Worm (Caenorhabditis elegans) whole organism, L3 larva: ENCODE results near the gene M01H9.2.

Source experiments
- R02D3.7 ChIP-seq: fragments of 150-350 bp; optimal IDR thresholded peaks from 2 replicates; lab custom pipeline; 2014; ENCODE audit warnings: missing biosample characterization, missing genetic modification characterization
- ZK546.5 ChIP-seq: sonication (generic microtip); optimal IDR thresholded peaks from 2 replicates; lab custom pipeline; 2017; ENCODE audit warnings: missing biosample characterization, missing genetic modification characterization
- aly-2 ChIP-seq: fragments of 150-350 bp; optimal IDR thresholded peaks from 2 replicates; lab custom pipeline; 2014; ENCODE audit warnings: missing biosample characterization, missing genetic modification characterization
- ama-1 ChIP-seq: fragments of 150-350 bp; optimal IDR thresholded peaks from 2 replicates; lab custom pipeline; 2018
- ceh-16 ChIP-seq: sonication (generic microtip); optimal IDR thresholded peaks from 2 replicates; lab custom pipeline; 2017; ENCODE audit warnings: missing biosample characterization, missing genetic modification characterization
- ceh-28 ChIP-seq: fragments of 150-350 bp; optimal IDR thresholded peaks from 2 replicates; lab custom pipeline; 2014; ENCODE audit warnings: missing biosample characterization, missing genetic modification reagents, missing genetic modification characterization
- ceh-82 ChIP-seq: fragments of 150-350 bp; optimal IDR thresholded peaks from 2 replicates; lab custom pipeline; 2014; ENCODE audit warnings: missing biosample characterization, missing genetic modification characterization
- daf-12 ChIP-seq: fragments of 150-350 bp; optimal IDR thresholded peaks from 2 replicates; lab custom pipeline; 2014; ENCODE audit warnings: missing biosample characterization, missing genetic modification reagents, missing genetic modification characterization
- egl-5 ChIP-seq: fragments of 150-350 bp; optimal IDR thresholded peaks from 2 replicates; lab custom pipeline; 2017; ENCODE audit warnings: missing biosample characterization, missing genetic modification reagents, missing genetic modification characterization, inconsistent platforms
- elt-1 ChIP-seq: fragments of 150-350 bp; optimal IDR thresholded peaks from 2 replicates; lab custom pipeline; 2014; ENCODE audit warnings: missing biosample characterization, missing genetic modification characterization
- elt-2 ChIP-seq: sonication (generic microtip); optimal IDR thresholded peaks from 2 replicates; lab custom pipeline; 2016; ENCODE audit warnings: missing genetic modification reagents, mild to moderate bottlenecking, missing genetic modification characterization, missing compliant biosample characterization
- elt-3 ChIP-seq, 3 experiments: fragments of 150-350 bp in 1 of 3; sonication (generic microtip) in 2 of 3; optimal IDR thresholded peaks; 2 replicates in 2 of 3; 4 replicates in 1 of 3; lab custom pipeline; 2014 to 2017; ENCODE audit warnings: missing biosample characterization in 3 of 3, missing genetic modification characterization in 3 of 3
- eor-1 ChIP-seq, 2 experiments: fragments of 150-350 bp; optimal IDR thresholded peaks; 2 replicates each; lab custom pipeline; 2014 to 2018; ENCODE audit warnings: missing biosample characterization in 2 of 2, missing genetic modification characterization in 2 of 2
- fkh-10 ChIP-seq: sonication (generic microtip); optimal IDR thresholded peaks from 2 replicates; lab custom pipeline; 2017; ENCODE audit warnings: missing biosample characterization, missing genetic modification reagents, missing genetic modification characterization
- fkh-2 ChIP-seq: fragments of 150-350 bp; optimal IDR thresholded peaks from 2 replicates; lab custom pipeline; 2014; ENCODE audit warnings: missing biosample characterization, missing genetic modification reagents, missing genetic modification characterization
- fos-1 ChIP-seq: fragments of 150-350 bp; optimal IDR thresholded peaks from 2 replicates; lab custom pipeline; 2014; ENCODE audit warnings: missing biosample characterization, missing genetic modification characterization
- hmg-11 ChIP-seq: sonication (generic microtip); optimal IDR thresholded peaks from 2 replicates; lab custom pipeline; 2016; ENCODE audit warnings: missing genetic modification characterization, missing compliant biosample characterization
- lin-15B ChIP-seq: fragments of 150-350 bp; optimal IDR thresholded peaks from 2 replicates; lab custom pipeline; 2014; ENCODE audit warnings: missing biosample characterization, missing genetic modification characterization
- lin-39 ChIP-seq: fragments of 150-350 bp; optimal IDR thresholded peaks from 2 replicates; lab custom pipeline; 2018; ENCODE audit warnings: missing biosample characterization, missing genetic modification reagents, missing genetic modification characterization
- lsy-12 ChIP-seq: sonication (generic microtip); optimal IDR thresholded peaks from 2 replicates; lab custom pipeline; 2016; ENCODE audit warnings: mild to moderate bottlenecking, missing genetic modification characterization, missing compliant biosample characterization
- mml-1 ChIP-seq: fragments of 150-350 bp; sonication (generic microtip); optimal IDR thresholded peaks from 3 replicates; lab custom pipeline; 2014; ENCODE audit warnings: missing biosample characterization, missing genetic modification characterization
- nfya-1 ChIP-seq: sonication (generic microtip); optimal IDR thresholded peaks from 2 replicates; lab custom pipeline; 2017; ENCODE audit warnings: missing genetic modification characterization, mild to moderate bottlenecking, missing compliant biosample characterization, antibody characterized with exemption, moderate library complexity; ENCODE audit not compliant: insufficient read depth
- nhr-11 ChIP-seq: fragments of 150-350 bp; optimal IDR thresholded peaks from 2 replicates; lab custom pipeline; 2014; ENCODE audit warnings: missing biosample characterization, missing genetic modification characterization
- nhr-12 ChIP-seq: fragments of 150-350 bp; optimal IDR thresholded peaks from 2 replicates; lab custom pipeline; 2014; ENCODE audit warnings: missing biosample characterization, missing genetic modification characterization
- nhr-23 ChIP-seq: fragments of 150-350 bp; optimal IDR thresholded peaks from 2 replicates; lab custom pipeline; 2014; ENCODE audit warnings: missing biosample characterization, missing genetic modification reagents, missing genetic modification characterization
- nhr-25 ChIP-seq: sonication (generic microtip); optimal IDR thresholded peaks from 2 replicates; lab custom pipeline; 2017; ENCODE audit warnings: missing biosample characterization, missing genetic modification characterization
- nhr-43 ChIP-seq: sonication (generic microtip); optimal IDR thresholded peaks from 2 replicates; lab custom pipeline; 2016; ENCODE audit warnings: mild to moderate bottlenecking, missing genetic modification characterization, missing compliant biosample characterization; ENCODE audit not compliant: poor library complexity, severe bottlenecking
- nhr-67 ChIP-seq: fragments of 150-350 bp; optimal IDR thresholded peaks from 2 replicates; lab custom pipeline; 2014; ENCODE audit warnings: missing biosample characterization, missing genetic modification characterization
- nhr-76 ChIP-seq: fragments of 150-350 bp; sonication (generic microtip); optimal IDR thresholded peaks from 5 replicates; lab custom pipeline; 2014; ENCODE audit warnings: missing biosample characterization, missing genetic modification characterization
- nhr-77 ChIP-seq: fragments of 150-350 bp; optimal IDR thresholded peaks from 2 replicates; lab custom pipeline; 2014; ENCODE audit warnings: missing biosample characterization, missing genetic modification characterization
- pha-4 ChIP-seq: fragments of 150-350 bp; optimal IDR thresholded peaks from 2 replicates; lab custom pipeline; 2014; ENCODE audit warnings: missing biosample characterization, missing genetic modification reagents, missing genetic modification characterization
- pqm-1 ChIP-seq: fragments of 150-350 bp; optimal IDR thresholded peaks from 2 replicates; lab custom pipeline; 2017; ENCODE audit warnings: missing biosample characterization, missing genetic modification characterization, inconsistent platforms
- skn-1 ChIP-seq: fragments of 150-350 bp; optimal IDR thresholded peaks from 2 replicates; lab custom pipeline; 2014; ENCODE audit warnings: missing biosample characterization, missing genetic modification characterization
- snpc-4 ChIP-seq: fragments of 150-350 bp; optimal IDR thresholded peaks from 2 replicates; lab custom pipeline; 2014; ENCODE audit warnings: missing biosample characterization, missing genetic modification characterization
- unc-39 ChIP-seq: sonication (generic microtip); optimal IDR thresholded peaks from 4 replicates; lab custom pipeline; 2017; ENCODE audit warnings: missing biosample characterization, missing genetic modification characterization
- unc-62 ChIP-seq: fragments of 150-350 bp; sonication (generic microtip); optimal IDR thresholded peaks from 4 replicates; lab custom pipeline; 2014; ENCODE audit warnings: missing biosample characterization, missing genetic modification reagents, missing genetic modification characterization
- zag-1 ChIP-seq: fragments of 150-350 bp; optimal IDR thresholded peaks from 2 replicates; lab custom pipeline; 2014; ENCODE audit warnings: missing biosample characterization, missing genetic modification characterization
- ztf-11 ChIP-seq: fragments of 150-350 bp; optimal IDR thresholded peaks from 2 replicates; lab custom pipeline; 2014; ENCODE audit warnings: missing biosample characterization, missing genetic modification characterization
- ztf-4 ChIP-seq: fragments of 150-350 bp; optimal IDR thresholded peaks from 2 replicates; lab custom pipeline; 2014; ENCODE audit warnings: missing biosample characterization, missing genetic modification characterization

The M01H9.2 gene

ce11 chrIV:4465184-4465583 is 2.2 kb upstream of the M01H9.2 start, which contains the start of gene M01H9.5:
Gene M01H9.5, plus strand, starts transcription at chrIV:4465484.
- TF ChIP-seq elt-3 (tag; optimal IDR thresholded peaks at IDR 0.05; lab: Kevin White, UChicago) (no peak), egl-5 (tag; lab: Kevin White, UChicago) (no peak), zag-1 (tag; lab: Kevin White, UChicago) (no peak), lin-39 (tag; lab: Kevin White, UChicago) (no peak), ceh-16 (tag; lab: Kevin White, UChicago) (no peak), pha-4 (tag; lab: Kevin White, UChicago) (no peak), ZK546.5 (no peak), mml-1 (tag; lab: Kevin White, UChicago) (no peak)

- no peak for TF ChIP-seq daf-12
- TF ChIP-seq fos-1 (tag; lab: Kevin White, UChicago) = no peak
- no peak for TF ChIP-seq elt-2
- TF ChIP-seq zag-1 (tag; lab: Kevin White, UChicago) = no peak
- no peak for TF ChIP-seq hmg-11 (tag; lab: Kevin White, UChicago)
- no peak for TF ChIP-seq elt-1 (tag; lab: Kevin White, UChicago)
- no peak for TF ChIP-seq nhr-67
- TF ChIP-seq fkh-10 (GFP tag; lab: Kevin White, UChicago) = no peak
- TF ChIP-seq pha-4 (tag; lab: Kevin White, UChicago) = no peak
- no peak for TF ChIP-seq fkh-2 (tag; lab: Kevin White, UChicago)
- no peak for TF ChIP-seq ceh-16 (tag; lab: Kevin White, UChicago)
- no peak for TF ChIP-seq aly-2 (tag; lab: Kevin White, UChicago)
- TF ChIP-seq nhr-77 (tag; lab: Kevin White, UChicago) = no peak
- TF ChIP-seq snpc-4 (tag; lab: Kevin White, UChicago) = no peak
- no peak for TF ChIP-seq unc-62 (GFP tag; lab: Kevin White, UChicago)
- TF ChIP-seq lin-15B = no peak
- no peak for TF ChIP-seq pqm-1 (tag; lab: Kevin White, UChicago)
- TF ChIP-seq ceh-82 (tag; lab: Kevin White, UChicago) = no peak
- no peak for TF ChIP-seq R02D3.7 (tag; lab: Kevin White, UChicago)
- TF ChIP-seq ztf-4 (tag; lab: Kevin White, UChicago) = no peak
These were observed 3.7 kb downstream of the M01H9.2 start for ce11 chrIV:4459342-4459741.

ce11 chrIV:4456658-4457057 is 6.4 kb downstream of the M01H9.2 start:
- TF ChIP-seq ceh-82 (tag; lab: Kevin White, UChicago) (no peak), skn-1 (no peak), elt-3 (tag; optimal IDR thresholded peaks at IDR 0.05; lab: Kevin White, UChicago) (no peak), ceh-16 (tag; lab: Kevin White, UChicago) (no peak), nfya-1 (no peak), zag-1 (tag; lab: Kevin White, UChicago) (no peak), eor-1 (tag; optimal IDR thresholded peaks at IDR 0.05; lab: Kevin White, UChicago) (no peak), unc-39 (tag; lab: Kevin White, UChicago) (no peak), unc-62 (GFP tag; lab: Kevin White, UChicago) (no peak), ama-1 (no peak), nhr-25 (tag; lab: Kevin White, UChicago) (no peak), nhr-12 (no peak), nhr-67 (no peak), ztf-4 (tag; lab: Kevin White, UChicago) (no peak)

ce11 chrIV:4454330-4455173 is 8.5 kb downstream of the M01H9.2 start, which contains the start of gene R08C7.11:
Gene R08C7.11, minus strand, starts transcription at chrIV:4454937.
- no peak for TF ChIP-seq nhr-11 (tag; lab: Kevin White, UChicago)
- TF ChIP-seq snpc-4 (tag; lab: Kevin White, UChicago) = peak; percentile 1
- TF ChIP-seq ceh-28 (tag; lab: Kevin White, UChicago) = peak; percentile 34
- TF ChIP-seq aly-2 (tag; lab: Kevin White, UChicago) = no peak
- TF ChIP-seq R02D3.7 (tag; lab: Kevin White, UChicago) = no peak
- TF ChIP-seq nhr-43 (tag; lab: Kevin White, UChicago) = peak; percentile 23
- TF ChIP-seq nhr-76 (tag; lab: Kevin White, UChicago) = no peak
- TF ChIP-seq elt-2 = peak; percentile 14
- peak; percentile 31 for TF ChIP-seq lin-39 (tag; lab: Kevin White, UChicago)
- no peak for TF ChIP-seq unc-39 (tag; lab: Kevin White, UChicago)
- TF ChIP-seq ztf-11 (tag; lab: Kevin White, UChicago) = no peak
- no peak for TF ChIP-seq zag-1 (tag; lab: Kevin White, UChicago)
- peak; percentile 78 for TF ChIP-seq nhr-25 (tag; lab: Kevin White, UChicago)
- TF ChIP-seq ZK546.5 = no peak
- peak in 1 of 3 experiments; percentile 17 for TF ChIP-seq elt-3 (tag; optimal IDR thresholded peaks at IDR 0.05; lab: Kevin White, UChicago)
- TF ChIP-seq fos-1 (tag; lab: Kevin White, UChicago) = no peak
- peak; percentile 68 for TF ChIP-seq nhr-23
- TF ChIP-seq mml-1 (tag; lab: Kevin White, UChicago) = no peak
- no peak for TF ChIP-seq lsy-12 (tag; lab: Kevin White, UChicago)
- peak; percentile 33 for TF ChIP-seq nfya-1
- TF ChIP-seq pha-4 (tag; lab: Kevin White, UChicago) = peak; percentile 67
